Worm (Caenorhabditis elegans) whole organism, L4/young adult: ENCODE data around the gene F45D3.3.

Experiments used
- W03F9.2 ChIP-seq: fragments of 150-350 bp; optimal IDR thresholded peaks from 2 replicates; lab custom pipeline; 2014; ENCODE audit warnings: missing biosample characterization, missing genetic modification characterization
- him-1 ChIP-seq: sonication (generic microtip); optimal IDR thresholded peaks from 2 replicates; lab custom pipeline; 2016; ENCODE audit warnings: missing genotype, missing genetic modification reagents, missing genetic modification characterization, missing compliant biosample characterization

- TF ChIP-seq W03F9.2 (tag; lab: Kevin White, UChicago) (no peak), him-1 (no peak)
These were observed 33.2 kb upstream of the F45D3.3 start for ce11 chrV:12583421-12583820.
